Worm (Caenorhabditis elegans) whole organism, midembryonic: ENCODE results near the gene ubq-2.

Experiments used
- T22C8.4 ChIP-seq: fragments of 200-800 bp; sonication (Bioruptor generic); IDR thresholded peaks from 2 replicates; pipeline ENCODE4 v1.3.6; 2022; ENCODE audit warnings: missing genetic modification characterization, missing compliant biosample characterization
- cog-1 ChIP-seq: sonication (generic microtip); optimal IDR thresholded peaks from 2 replicates; lab custom pipeline; 2016; ENCODE audit warnings: missing genetic modification characterization, missing compliant biosample characterization
- flt-1 ChIP-seq: fragments of 200-800 bp; sonication (Bioruptor generic); IDR thresholded peaks from 2 replicates; pipeline ENCODE4 v1.3.6; 2022; ENCODE audit warnings: missing genetic modification characterization, missing compliant biosample characterization
- klf-2 ChIP-seq: fragments of 200-800 bp; sonication (Bioruptor generic); conservative IDR thresholded peaks from 2 replicates; pipeline ENCODE4 v1.3.6; 2022; ENCODE audit warnings: missing genetic modification reagents, missing genetic modification characterization, missing compliant biosample characterization
- med-1 ChIP-seq: sonication (generic microtip); optimal IDR thresholded peaks from 2 replicates; lab custom pipeline; 2017; ENCODE audit warnings: missing genetic modification characterization, mild to moderate bottlenecking, missing compliant biosample characterization, antibody characterized with exemption, missing genetic modification reagents; ENCODE audit not compliant: insufficient read depth
- tab-1 ChIP-seq: fragments of 200-800 bp; sonication (Bioruptor generic); IDR thresholded peaks from 2 replicates; pipeline ENCODE4 v1.3.6; 2022; ENCODE audit warnings: missing genetic modification characterization, missing compliant biosample characterization
- ztf-23 ChIP-seq: fragments of 200-800 bp; sonication (Bioruptor generic); IDR thresholded peaks from 2 replicates; pipeline ENCODE4 v1.3.6; 2022; ENCODE audit warnings: missing genetic modification reagents, missing genetic modification characterization, missing compliant biosample characterization
- ztf-29 ChIP-seq: fragments of 200-800 bp; sonication (Bioruptor generic); IDR thresholded peaks from 2 replicates; pipeline ENCODE4 v1.3.6; 2022; ENCODE audit warnings: missing genetic modification reagents, missing genetic modification characterization, missing compliant biosample characterization

DNA sequence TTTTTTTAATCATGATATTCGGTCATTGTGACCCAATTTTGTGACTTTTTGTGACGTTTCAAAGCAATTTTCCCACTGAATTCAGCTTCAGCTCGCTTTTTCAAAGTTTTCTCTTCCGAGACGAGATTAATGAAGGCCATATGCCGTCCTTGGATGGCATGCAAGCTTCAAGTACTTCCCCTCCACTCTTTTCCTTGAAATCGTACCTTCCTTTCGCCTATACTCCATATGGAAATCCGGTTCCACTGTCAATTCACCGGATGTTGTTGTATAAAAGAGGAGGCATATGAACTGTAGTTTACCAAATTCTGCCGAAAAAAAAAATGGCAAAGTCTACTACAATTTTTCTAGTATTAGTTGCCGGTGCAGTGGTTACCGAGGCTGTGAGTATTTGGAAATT, 2.4 kb upstream of the ubq-2 start, which contains the start of gene ZK1010.4:
- TF ChIP-seq tab-1 (no peak), T22C8.4 (no peak), klf-2 (GFP tag; lab: Robert Waterston, UW) (no peak), ztf-29 (GFP tag; lab: Robert Waterston, UW) (no peak), flt-1 (GFP tag; lab: Robert Waterston, UW) (no peak), ztf-23 (no peak), cog-1 (no peak), med-1 (GFP tag; lab: Kevin White, UChicago) (no peak)
